Worm (Caenorhabditis elegans) whole organism, L1 larva: ENCODE results near the gene ztf-30.

Experiments
- elt-3 ChIP-seq, 6 experiments: fragments of 150-350 bp in 1 of 6; sonication (generic microtip); optimal IDR thresholded peaks; 2 replicates each; lab custom pipeline; 2017 to 2018; ENCODE audit warnings: missing biosample characterization in 6 of 6, missing genetic modification characterization in 6 of 6, inconsistent platforms in 1 of 6
- ets-5 ChIP-seq: fragments of 200-800 bp; sonication (Bioruptor generic); IDR thresholded peaks from 2 replicates; pipeline ENCODE4 v1.3.6; 2022; ENCODE audit warnings: missing genetic modification characterization, missing compliant biosample characterization
- lin-39 ChIP-seq: fragments of 150-350 bp; optimal IDR thresholded peaks from 2 replicates; lab custom pipeline; 2014; ENCODE audit warnings: missing biosample characterization, missing genetic modification reagents, missing genetic modification characterization
- mep-1 ChIP-seq: fragments of 150-350 bp; optimal IDR thresholded peaks from 2 replicates; lab custom pipeline; 2014; ENCODE audit warnings: missing biosample characterization, missing genetic modification characterization
- rnt-1 ChIP-seq: sonication (generic microtip); optimal IDR thresholded peaks from 2 replicates; lab custom pipeline; 2016; ENCODE audit warnings: mild to moderate bottlenecking, missing genetic modification characterization, moderate library complexity, missing compliant biosample characterization
- unc-86 ChIP-seq: sonication (generic microtip); optimal IDR thresholded peaks from 2 replicates; lab custom pipeline; 2016; ENCODE audit warnings: missing genetic modification characterization, missing compliant biosample characterization
- vab-15 ChIP-seq: sonication (generic microtip); optimal IDR thresholded peaks from 2 replicates; lab custom pipeline; 2017; ENCODE audit warnings: missing genotype, mild to moderate bottlenecking, missing genetic modification characterization, missing compliant biosample characterization
- xbp-1 ChIP-seq: sonication (generic microtip); optimal IDR thresholded peaks from 2 replicates; lab custom pipeline; 2016; ENCODE audit warnings: missing genetic modification characterization, missing compliant biosample characterization
- ztf-11 ChIP-seq, 2 experiments: sonication (generic microtip); optimal IDR thresholded peaks; 2 replicates each; lab custom pipeline; 2016 to 2017; ENCODE audit warnings: missing genetic modification characterization in 2 of 2, missing biosample characterization in 1 of 2, missing compliant biosample characterization in 1 of 2
- ztf-4 ChIP-seq: fragments of 150-350 bp; optimal IDR thresholded peaks from 2 replicates; lab custom pipeline; 2014; ENCODE audit warnings: missing biosample characterization, missing genetic modification characterization

ce11 chrIII:8560836-8561235, 36.8 kb downstream of the ztf-30 start, which contains the start of gene acdh-6:
- no peak for TF ChIP-seq ets-5 (GFP tag; lab: Robert Waterston, UW)
- TF ChIP-seq vab-15 (tag; lab: Kevin White, UChicago): no peak
- TF ChIP-seq lin-39 (tag; lab: Kevin White, UChicago): no peak
- no peak for TF ChIP-seq unc-86 (tag; lab: Kevin White, UChicago)
- TF ChIP-seq mep-1 (tag; lab: Kevin White, UChicago): no peak
- no peak for TF ChIP-seq xbp-1 (tag; lab: Kevin White, UChicago)
- TF ChIP-seq rnt-1 (tag; lab: Kevin White, UChicago): no peak
- TF ChIP-seq ztf-4 (tag; lab: Kevin White, UChicago): no peak
- no peak for TF ChIP-seq ztf-11 (tag; optimal IDR thresholded peaks at IDR 0.05; lab: Kevin White, UChicago)
- TF ChIP-seq elt-3 (tag; optimal IDR thresholded peaks at IDR 0.05; lab: Kevin White, UChicago): no peak
